Worm (Caenorhabditis elegans): ENCODE results near the gene F37A4.3.

ce11 chrIII:6742597-6742996, 24.2 kb downstream of the F37A4.3 start:
- TF ChIP-seq nhr-28 (tag; optimal IDR thresholded peaks at IDR 0.05) (no peak), aly-2 (tag; optimal IDR thresholded peaks at IDR 0.05) (no peak), pag-3 (tag; optimal IDR thresholded peaks at IDR 0.05; ENCODE audit: borderline replicate concordance, insufficient read depth) (no peak)

Data from whole organism, L1 larva.